Worm (Caenorhabditis elegans): Measurements from ENCODE around the gene srg-21.

The srg-21 gene

ce11 chrII:3117471-3117870 is 26.3 kb upstream of the srg-21 start, which contains the start of gene T10D4.7:
Gene T10D4.7, plus strand, starts transcription at chrII:3117771.
- no peak for TF ChIP-seq ceh-2 (tag; optimal IDR thresholded peaks at IDR 0.05)
- TF ChIP-seq ceh-34 (tag; optimal IDR thresholded peaks at IDR 0.05) = no peak
- no peak for TF ChIP-seq ttx-3 (tag; optimal IDR thresholded peaks at IDR 0.05)
- TF ChIP-seq odd-2 (tag; optimal IDR thresholded peaks at IDR 0.05) = no peak
- no peak for TF ChIP-seq ceh-48 (tag; optimal IDR thresholded peaks at IDR 0.05)
- no peak for TF ChIP-seq sdc-2 (tag; optimal IDR thresholded peaks at IDR 0.05)
- no peak for TF ChIP-seq nhr-11 (tag; optimal IDR thresholded peaks at IDR 0.05)
- TF ChIP-seq pha-4 (tag; optimal IDR thresholded peaks at IDR 0.05) = no peak
- no peak for TF ChIP-seq dve-1 (tag; optimal IDR thresholded peaks at IDR 0.05)
- no peak for TF ChIP-seq pat-9 (tag; optimal IDR thresholded peaks at IDR 0.05)
- no peak for TF ChIP-seq ceh-31 (tag; optimal IDR thresholded peaks at IDR 0.05)
- TF ChIP-seq che-1 (tag; optimal IDR thresholded peaks at IDR 0.05) = no peak
- TF ChIP-seq pag-3 (tag; optimal IDR thresholded peaks at IDR 0.05; ENCODE audit: borderline replicate concordance) = no peak
- no peak for TF ChIP-seq hlh-8 (tag; optimal IDR thresholded peaks at IDR 0.05)
- no peak for TF ChIP-seq elt-4 (tag; optimal IDR thresholded peaks at IDR 0.05)
- no peak for TF ChIP-seq rnt-1 (tag; optimal IDR thresholded peaks at IDR 0.05)
- no peak for TF ChIP-seq syd-9 (tag; optimal IDR thresholded peaks at IDR 0.05)

- TF ChIP-seq rnt-1 (tag; optimal IDR thresholded peaks at IDR 0.05) = no peak
- TF ChIP-seq fkh-6 (tag; optimal IDR thresholded peaks at IDR 0.05) = no peak
- no peak for TF ChIP-seq nhr-232 (tag; optimal IDR thresholded peaks at IDR 0.05)
- TF ChIP-seq pqm-1 (tag; optimal IDR thresholded peaks at IDR 0.05) = no peak
- TF ChIP-seq madf-2 (tag; optimal IDR thresholded peaks at IDR 0.05) = no peak
- TF ChIP-seq ttx-3 (tag; optimal IDR thresholded peaks at IDR 0.05) = no peak
- TF ChIP-seq ceh-22 (tag; optimal IDR thresholded peaks at IDR 0.05) = no peak
- no peak for TF ChIP-seq nhr-11 (tag; optimal IDR thresholded peaks at IDR 0.05)
- TF ChIP-seq tbx-7 (tag; optimal IDR thresholded peaks at IDR 0.05) = no peak
- TF ChIP-seq ceh-24 (tag; optimal IDR thresholded peaks at IDR 0.05) = no peak
- TF ChIP-seq dmd-4 (tag; optimal IDR thresholded peaks at IDR 0.05; ENCODE audit: borderline replicate concordance) = no peak
- no peak for TF ChIP-seq lin-11 (tag; optimal IDR thresholded peaks at IDR 0.05)
- TF ChIP-seq ama-1 (optimal IDR thresholded peaks at IDR 0.05) = no peak
These were observed 22.8 kb upstream of the srg-21 start, which contains the start of gene clec-123 for ce11 chrII:3113934-3114333. Gene clec-123, plus strand, starts transcription at chrII:3114234.

- TF ChIP-seq fax-1 (tag; optimal IDR thresholded peaks at IDR 0.05) (no peak), sox-2 (GFP tag; IDR thresholded peaks at IDR 0.05) (no peak), elt-4 (tag; optimal IDR thresholded peaks at IDR 0.05) (no peak), dmd-4 (tag; optimal IDR thresholded peaks at IDR 0.05; ENCODE audit: borderline replicate concordance) (no peak), T23F11.4 (GFP tag; optimal IDR thresholded peaks at IDR 0.05) (no peak), ztf-16 (tag; optimal IDR thresholded peaks at IDR 0.05) (no peak), lin-11 (tag; optimal IDR thresholded peaks at IDR 0.05) (no peak), C38D4.7 (GFP tag; optimal IDR thresholded peaks at IDR 0.05) (no peak), elt-2 (tag; optimal IDR thresholded peaks at IDR 0.05) (no peak), ceh-6 (GFP tag; optimal IDR thresholded peaks at IDR 0.05) (no peak), ceh-14 (tag; optimal IDR thresholded peaks at IDR 0.05) (no peak), nfya-1 (tag; optimal IDR thresholded peaks at IDR 0.05) (no peak), hlh-13 (GFP tag; optimal IDR thresholded peaks at IDR 0.05) (no peak), hlh-15 (tag; optimal IDR thresholded peaks at IDR 0.05) (no peak), ceh-19 (GFP tag; optimal IDR thresholded peaks at IDR 0.05) (no peak), tbx-7 (tag; optimal IDR thresholded peaks at IDR 0.05) (no peak), ceh-45 (GFP tag; IDR thresholded peaks at IDR 0.05) (no peak), ahr-1 (tag; optimal IDR thresholded peaks at IDR 0.05) (no peak), ceh-22 (tag; optimal IDR thresholded peaks at IDR 0.05) (no peak), ets-4 (tag; optimal IDR thresholded peaks at IDR 0.05) (no peak)
These were observed 22.1 kb upstream of the srg-21 start for ce11 chrII:3113289-3113688.
